Worm (Caenorhabditis elegans) whole organism, L4 larva: ENCODE data around the gene mrpl-53.

Experiments used
- F37D6.2 ChIP-seq: sonication (generic microtip); optimal IDR thresholded peaks from 2 replicates; lab custom pipeline; 2016; ENCODE audit warnings: mild to moderate bottlenecking, missing genetic modification characterization, missing compliant biosample characterization
- T26A8.4 ChIP-seq: fragments of 200-800 bp; sonication (Bioruptor generic); IDR thresholded peaks from 2 replicates; pipeline ENCODE4 v1.3.6; 2022; ENCODE audit warnings: missing genetic modification characterization, missing compliant biosample characterization
- Y75B8A.6 ChIP-seq: fragments of 200-800 bp; sonication (Bioruptor generic); IDR thresholded peaks from 2 replicates; pipeline ENCODE4 v1.3.6; 2022; ENCODE audit warnings: missing genetic modification reagents, missing genetic modification characterization, missing compliant biosample characterization
- ZK546.5 ChIP-seq, 2 experiments: sonication (generic microtip); optimal IDR thresholded peaks; 2 replicates each; lab custom pipeline; 2017; ENCODE audit warnings: missing biosample characterization in 2 of 2, missing genetic modification characterization in 2 of 2
- aha-1 ChIP-seq: fragments of 150-350 bp; peaks from one replicate; lab custom pipeline; 2014; ENCODE audit warnings: missing biosample characterization, missing genetic modification characterization
- aly-2 ChIP-seq: sonication (generic microtip); optimal IDR thresholded peaks from 2 replicates; lab custom pipeline; 2018; ENCODE audit warnings: missing biosample characterization, missing genetic modification characterization
- arid-1 ChIP-seq: fragments of 200-800 bp; sonication (Bioruptor generic); conservative IDR thresholded peaks from 2 replicates; pipeline ENCODE4 v1.3.6; 2022; ENCODE audit warnings: missing genetic modification reagents, missing genetic modification characterization, missing compliant biosample characterization
- attf-4 ChIP-seq: sonication (generic microtip); optimal IDR thresholded peaks from 3 replicates; lab custom pipeline; 2017; ENCODE audit warnings: missing biosample characterization, missing genetic modification characterization
- ceh-20 ChIP-seq: fragments of 200-800 bp; sonication (Bioruptor generic); IDR thresholded peaks from 2 replicates; pipeline ENCODE4 v1.3.6; 2022; ENCODE audit warnings: missing genetic modification reagents, missing genetic modification characterization, missing compliant biosample characterization
- ceh-44 ChIP-seq: fragments of 200-800 bp; sonication (Bioruptor generic); IDR thresholded peaks from 2 replicates; pipeline ENCODE4 v1.3.6; 2022; ENCODE audit warnings: missing genetic modification reagents, missing genetic modification characterization, missing compliant biosample characterization
- ces-1 ChIP-seq: fragments of 150-350 bp; sonication (generic microtip); optimal IDR thresholded peaks from 4 replicates; lab custom pipeline; 2014; ENCODE audit warnings: missing biosample characterization, missing genetic modification reagents, missing genetic modification characterization
- cey-2 ChIP-seq: sonication (generic microtip); optimal IDR thresholded peaks from 3 replicates; lab custom pipeline; 2017; ENCODE audit warnings: missing genetic modification characterization, mild to moderate bottlenecking, missing compliant biosample characterization, antibody characterized with exemption, borderline replicate concordance; ENCODE audit not compliant: insufficient read depth
- daf-8 ChIP-seq: fragments of 200-800 bp; sonication (Bioruptor generic); IDR thresholded peaks from 2 replicates; pipeline ENCODE4 v1.3.6; 2022; ENCODE audit warnings: missing genetic modification characterization, missing compliant biosample characterization
- dmd-6 ChIP-seq: fragments of 200-800 bp; sonication (Bioruptor generic); IDR thresholded peaks from 2 replicates; pipeline ENCODE4 v1.3.6; 2022; ENCODE audit warnings: missing genetic modification reagents, missing genetic modification characterization, missing compliant biosample characterization
- dmd-9 ChIP-seq: fragments of 200-800 bp; sonication (Bioruptor generic); IDR thresholded peaks from 2 replicates; pipeline ENCODE4 v1.3.6; 2022; ENCODE audit warnings: missing genetic modification reagents, missing genetic modification characterization, missing compliant biosample characterization
- duxl-1 ChIP-seq: sonication (generic microtip); optimal IDR thresholded peaks from 2 replicates; lab custom pipeline; 2016; ENCODE audit warnings: mild to moderate bottlenecking, missing genetic modification characterization, moderate library complexity, missing compliant biosample characterization; ENCODE audit not compliant: poor library complexity
- dve-1 ChIP-seq: sonication (generic microtip); optimal IDR thresholded peaks from 2 replicates; lab custom pipeline; 2017; ENCODE audit warnings: antibody characterized with exemption, mild to moderate bottlenecking, missing genetic modification characterization, missing compliant biosample characterization; ENCODE audit not compliant: insufficient read depth
- fos-1 ChIP-seq: fragments of 150-350 bp; optimal IDR thresholded peaks from 2 replicates; lab custom pipeline; 2014; ENCODE audit warnings: missing biosample characterization, missing genetic modification characterization
- hlh-11 ChIP-seq: fragments of 200-800 bp; sonication (Bioruptor generic); optimal IDR thresholded peaks from 2 replicates; lab custom pipeline; 2018; ENCODE audit warnings: mild to moderate bottlenecking, missing genetic modification characterization, missing compliant biosample characterization
- jun-1 ChIP-seq: fragments of 150-350 bp; optimal IDR thresholded peaks from 2 replicates; lab custom pipeline; 2014; ENCODE audit warnings: missing biosample characterization, missing genetic modification reagents, missing genetic modification characterization
- lim-7 ChIP-seq: fragments of 200-800 bp; sonication (Bioruptor generic); IDR thresholded peaks from 2 replicates; pipeline ENCODE4 v1.3.6; 2022; ENCODE audit warnings: missing genetic modification characterization, missing compliant biosample characterization
- lin-1 ChIP-seq: fragments of 200-800 bp; sonication (Bioruptor generic); IDR thresholded peaks from 2 replicates; pipeline ENCODE4 v1.3.6; 2022; ENCODE audit warnings: missing genetic modification reagents, missing genetic modification characterization, missing compliant biosample characterization
- lin-15B ChIP-seq: fragments of 150-350 bp; sonication (generic microtip); optimal IDR thresholded peaks from 3 replicates; lab custom pipeline; 2014; ENCODE audit warnings: missing biosample characterization, missing genetic modification characterization
- lin-39 ChIP-seq: fragments of 150-350 bp; optimal IDR thresholded peaks from 2 replicates; lab custom pipeline; 2014; ENCODE audit warnings: missing biosample characterization, missing genetic modification reagents, missing genetic modification characterization
- lsy-2 ChIP-seq, 2 experiments: fragments of 150-350 bp in 1 of 2; sonication (generic microtip) in 1 of 2; optimal IDR thresholded peaks; 2 replicates each; lab custom pipeline; 2014 to 2017; ENCODE audit warnings: missing biosample characterization in 2 of 2, missing genetic modification characterization in 2 of 2
- madf-5 ChIP-seq, 2 experiments: fragments of 200-800 bp; sonication (Bioruptor generic); IDR thresholded peaks; 2 replicates each; pipeline ENCODE4 v1.3.6; 2022; ENCODE audit warnings: missing compliant biosample characterization in 2 of 2, missing genetic modification characterization in 2 of 2
- mes-2 ChIP-seq: sonication (generic microtip); optimal IDR thresholded peaks from 2 replicates; lab custom pipeline; 2016; ENCODE audit warnings: missing genotype, mild to moderate bottlenecking, missing genetic modification characterization, missing compliant biosample characterization; ENCODE audit not compliant: poor library complexity, severe bottlenecking
- mxl-3 ChIP-seq: fragments of 200-800 bp; sonication (Bioruptor generic); optimal IDR thresholded peaks from 2 replicates; lab custom pipeline; 2018; ENCODE audit warnings: mild to moderate bottlenecking, missing genetic modification characterization, missing compliant biosample characterization
- nhr-41 ChIP-seq: fragments of 200-800 bp; sonication (Bioruptor generic); IDR thresholded peaks from 2 replicates; pipeline ENCODE4 v1.3.6; 2022; ENCODE audit warnings: missing genetic modification reagents, missing genetic modification characterization, missing compliant biosample characterization
- nhr-6 ChIP-seq: fragments of 150-350 bp; optimal IDR thresholded peaks from 2 replicates; lab custom pipeline; 2014; ENCODE audit warnings: missing biosample characterization, missing genetic modification characterization
- nhr-76 ChIP-seq: fragments of 150-350 bp; optimal IDR thresholded peaks from 2 replicates; lab custom pipeline; 2014; ENCODE audit warnings: missing biosample characterization, missing genetic modification characterization
- pha-4 ChIP-seq, 2 experiments: fragments of 150-350 bp in 1 of 2; fragments of 200-800 bp in 1 of 2; sonication (Bioruptor generic) in 1 of 2; IDR thresholded peaks in 1 of 2; optimal IDR thresholded peaks in 1 of 2; 2 replicates each; pipeline versions ENCODE4 v1.3.6 to Lab custom; 2014 to 2022; ENCODE audit warnings: missing genetic modification characterization in 2 of 2, missing genetic modification reagents in 2 of 2, missing biosample characterization in 1 of 2, missing compliant biosample characterization in 1 of 2
- pqm-1 ChIP-seq: sonication (generic microtip); optimal IDR thresholded peaks from 2 replicates; lab custom pipeline; 2017; ENCODE audit warnings: missing biosample characterization, missing genetic modification characterization
- set-16 ChIP-seq: fragments of 200-800 bp; sonication (Bioruptor generic); IDR thresholded peaks from 2 replicates; pipeline ENCODE4 v1.3.6; 2022; ENCODE audit warnings: missing genetic modification reagents, missing genetic modification characterization, missing compliant biosample characterization
- skn-1 ChIP-seq: fragments of 150-350 bp; optimal IDR thresholded peaks from 2 replicates; lab custom pipeline; 2014; ENCODE audit warnings: missing biosample characterization, missing genetic modification characterization
- snpc-1.2 ChIP-seq: fragments of 200-800 bp; sonication (Bioruptor generic); IDR thresholded peaks from 2 replicates; pipeline ENCODE4 v1.3.6; 2022; ENCODE audit warnings: missing genetic modification reagents, missing genetic modification characterization, missing compliant biosample characterization
- vab-7 ChIP-seq: fragments of 200-800 bp; sonication (Bioruptor generic); IDR thresholded peaks from 2 replicates; pipeline ENCODE4 v1.3.6; 2022; ENCODE audit warnings: missing genetic modification reagents, missing genetic modification characterization, missing compliant biosample characterization
- zag-1 ChIP-seq: fragments of 150-350 bp; optimal IDR thresholded peaks from 2 replicates; lab custom pipeline; 2014; ENCODE audit warnings: missing biosample characterization, missing genetic modification characterization
- zfp-2 ChIP-seq: sonication (generic microtip); optimal IDR thresholded peaks from 2 replicates; lab custom pipeline; 2016; ENCODE audit warnings: mild to moderate bottlenecking, missing genetic modification characterization, missing compliant biosample characterization
- zfp-3 ChIP-seq: fragments of 200-800 bp; sonication (Bioruptor generic); conservative IDR thresholded peaks from 2 replicates; pipeline ENCODE4 v1.3.6; 2022; ENCODE audit warnings: missing genetic modification reagents, missing genetic modification characterization, missing compliant biosample characterization
- zip-11 ChIP-seq: fragments of 200-800 bp; sonication (Bioruptor generic); IDR thresholded peaks from 2 replicates; pipeline ENCODE4 v1.3.6; 2022; ENCODE audit warnings: missing genetic modification characterization, missing compliant biosample characterization

mrpl-53 gene

DNA sequence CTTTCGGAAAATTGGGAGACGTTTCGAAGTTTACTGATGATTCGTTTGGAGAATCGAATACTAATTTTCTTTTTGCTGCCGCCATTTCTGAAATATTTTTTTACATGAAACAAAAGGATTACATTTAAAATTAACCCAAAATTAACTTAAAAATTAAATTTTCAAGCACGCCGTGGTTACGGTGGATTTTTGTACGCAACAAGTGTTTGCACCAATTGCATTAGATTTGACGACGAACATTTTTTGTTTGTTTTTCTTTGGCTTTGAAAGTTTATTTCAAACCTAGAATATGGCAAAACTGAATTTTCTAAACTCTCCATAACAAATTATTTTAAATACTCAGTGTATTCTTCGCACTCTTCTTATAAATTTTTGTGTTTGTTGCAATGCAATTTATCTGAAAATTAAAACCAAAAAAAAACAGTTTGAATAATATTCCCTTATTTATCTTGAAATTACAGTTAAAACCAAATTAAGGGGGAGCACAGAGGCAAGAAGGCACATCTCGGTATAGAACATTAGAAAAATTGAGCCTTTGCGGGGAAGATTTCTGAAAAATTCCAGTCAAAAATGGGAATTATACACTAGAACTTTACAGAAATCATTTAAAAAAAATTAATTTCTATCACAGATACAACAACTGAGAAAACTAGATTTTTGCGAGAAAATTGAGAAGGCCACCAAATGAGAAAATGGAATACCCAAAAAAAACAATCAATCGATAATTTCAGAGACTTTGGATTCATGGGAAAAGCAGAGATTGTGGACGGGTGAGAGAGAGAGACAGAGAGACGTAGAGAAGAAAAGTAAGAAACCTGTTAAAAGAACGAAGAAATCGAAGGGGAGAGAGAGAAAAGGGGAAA, 19.8 kb downstream of the mrpl-53 start, which contains the start of gene hal-3 (continued):
- TF ChIP-seq T26A8.4 (GFP tag; lab: Robert Waterston, UW) (peak; percentile 39; the same call in 1 of the 2 replicates), duxl-1 (tag; lab: Kevin White, UChicago) (peak; percentile 38), aha-1 (tag; lab: Kevin White, UChicago) (peak; percentile 75), cey-2 (tag; lab: Kevin White, UChicago) (no peak), ces-1 (GFP tag; lab: Kevin White, UChicago) (no peak)
- TF ChIP-seq, all 104 proteins: peak for 26

ce11 chrII:9617902-9618245, 20.5 kb downstream of the mrpl-53 start:
- peak; percentile 76 for TF ChIP-seq aha-1 (tag; lab: Kevin White, UChicago)
- no peak for TF ChIP-seq pha-4 (GFP tag; IDR thresholded peaks at IDR 0.05; lab: Robert Waterston, UW)
- TF ChIP-seq pha-4 (tag; optimal IDR thresholded peaks at IDR 0.05; lab: Kevin White, UChicago): no peak
- TF ChIP-seq set-16 (GFP tag; lab: Robert Waterston, UW): no peak
- TF ChIP-seq duxl-1 (tag; lab: Kevin White, UChicago): peak; percentile 10
- TF ChIP-seq dmd-6: peak; percentile 19; the same call in 1 of the 2 replicates
- TF ChIP-seq ceh-44 (GFP tag; lab: Robert Waterston, UW): 0 out of 2 replicates have a peak, but pooled peaks have one; percentile 7
- peak; percentile 27 for TF ChIP-seq fos-1 (tag; lab: Kevin White, UChicago)
- TF ChIP-seq lin-15B (tag; lab: Kevin White, UChicago): peak; percentile 12
- TF ChIP-seq, all 104 proteins: peak for 6

DNA sequence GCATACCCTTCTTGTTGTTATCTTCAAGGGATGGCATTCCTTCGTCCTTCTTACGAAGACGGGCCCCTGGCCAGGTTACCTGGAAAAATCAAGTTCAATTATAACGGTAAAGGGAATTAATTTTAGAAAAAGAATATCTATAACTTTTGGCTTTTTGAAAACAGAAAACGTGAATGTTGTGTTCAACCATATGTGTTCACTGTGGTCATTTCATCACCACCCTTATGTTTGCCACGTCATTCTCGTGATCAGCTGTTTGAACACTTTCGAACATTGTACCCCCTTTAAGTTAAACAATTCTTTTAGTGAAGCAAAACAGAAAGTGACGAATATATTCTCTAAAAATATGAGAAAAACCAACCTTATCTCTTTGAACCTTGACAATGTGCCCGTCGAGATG, 21.3 kb downstream of the mrpl-53 start:
- TF ChIP-seq lsy-2 (tag; optimal IDR thresholded peaks at IDR 0.05; lab: Kevin White, UChicago) (no peak), Y75B8A.6 (GFP tag; lab: Robert Waterston, UW) (0 out of 2 replicates have a peak, but pooled peaks have one; percentile 32), ceh-20 (no peak), zfp-3 (GFP tag; lab: Robert Waterston, UW) (no peak), pha-4 (GFP tag; IDR thresholded peaks at IDR 0.05; lab: Robert Waterston, UW) (no peak), pha-4 (tag; optimal IDR thresholded peaks at IDR 0.05; lab: Kevin White, UChicago) (no peak), mes-2 (tag; lab: Kevin White, UChicago) (no peak), nhr-76 (tag; lab: Kevin White, UChicago) (no peak), lim-7 (GFP tag; lab: Robert Waterston, UW) (peak; percentile 31; the same call in 1 of the 2 replicates)

DNA sequence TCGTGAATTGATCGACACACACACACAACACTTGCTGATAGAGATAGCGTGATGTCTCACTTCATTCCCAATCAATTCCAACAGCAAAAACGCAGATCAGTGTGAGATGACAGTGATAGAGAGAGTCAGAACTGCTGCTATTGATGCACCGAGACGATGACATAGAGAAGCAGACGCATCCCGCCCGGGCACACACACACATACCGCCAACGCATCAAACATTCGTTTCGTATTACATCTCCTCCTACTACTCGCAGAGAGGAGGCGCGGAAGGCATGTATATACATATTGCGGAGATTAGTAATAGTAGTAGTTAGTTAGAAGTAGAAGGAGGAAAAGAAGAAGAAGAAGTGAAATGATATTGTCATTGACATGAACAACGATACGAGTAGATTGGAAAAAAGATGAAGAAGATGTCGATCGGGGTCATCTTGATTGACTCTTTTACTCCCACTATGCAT, 22.0 kb downstream of the mrpl-53 start:
- TF ChIP-seq ZK546.5 (tag; optimal IDR thresholded peaks at IDR 0.05; lab: Kevin White, UChicago) (no peak), zfp-2 (tag; lab: Kevin White, UChicago) (no peak), mxl-3 (GFP tag; lab: Kevin White, UChicago) (peak; percentile 94), aly-2 (tag; lab: Kevin White, UChicago) (no peak), lin-39 (tag; lab: Kevin White, UChicago) (no peak), F37D6.2 (tag; lab: Kevin White, UChicago) (no peak), madf-5 (GFP tag; IDR thresholded peaks at IDR 0.05; lab: Robert Waterston, UW) (no peak), zag-1 (no peak), nhr-6 (tag; lab: Kevin White, UChicago) (no peak), pqm-1 (tag; lab: Kevin White, UChicago) (peak; percentile 41), skn-1 (tag; lab: Kevin White, UChicago) (no peak), ceh-44 (GFP tag; lab: Robert Waterston, UW) (no peak), attf-4 (tag; lab: Kevin White, UChicago) (no peak), arid-1 (GFP tag; lab: Robert Waterston, UW) (no peak), pha-4 (GFP tag; IDR thresholded peaks at IDR 0.05; lab: Robert Waterston, UW) (peak; percentile 66), pha-4 (tag; optimal IDR thresholded peaks at IDR 0.05; lab: Kevin White, UChicago) (peak; percentile 18), snpc-1.2 (GFP tag; lab: Robert Waterston, UW) (no peak), vab-7 (no peak), zip-11 (GFP tag; lab: Robert Waterston, UW) (no peak), daf-8 (GFP tag; lab: Robert Waterston, UW) (no peak), dmd-6 (peak; percentile 76), nhr-41 (GFP tag; lab: Robert Waterston, UW) (0 out of 2 replicates have a peak, but pooled peaks have one; percentile 53), hlh-11 (tag; lab: Kevin White, UChicago) (peak; percentile 92), jun-1 (no peak), lin-15B (tag; lab: Kevin White, UChicago) (no peak), dve-1 (tag; lab: Kevin White, UChicago) (peak; percentile 66), lin-1 (GFP tag; lab: Robert Waterston, UW) (peak; percentile 56; the same call in 1 of the 2 replicates), dmd-9 (GFP tag; lab: Robert Waterston, UW) (no peak)
